Fruit fly (Drosophila melanogaster): ENCODE results near the gene CG9213.
A peak's percentile ranks its signal among the peaks of the same experiment; 100 is the strongest.

CG9213 gene

dm6 chrX:15591721-15592491 is 17.6 kb upstream of the CG9213 start (continued):
- TF ChIP-seq az2 (GFP tag; optimal IDR thresholded peaks at IDR 0.05) (peak; percentile 51), scrt (GFP tag; optimal IDR thresholded peaks at IDR 0.05) (no peak), D19A (tag; optimal IDR thresholded peaks at IDR 0.05) (no peak), CG31224 (GFP tag; IDR thresholded peaks at IDR 0.05) (peak; percentile 72), CG5245 (GFP tag; optimal IDR thresholded peaks at IDR 0.05) (no peak), Lim3 (GFP tag; IDR thresholded peaks at IDR 0.05) (no peak), CG2199 (GFP tag; IDR thresholded peaks at IDR 0.05) (no peak), Mes4 (GFP tag; optimal IDR thresholded peaks at IDR 0.05) (no peak), mirr (GFP tag; optimal IDR thresholded peaks at IDR 0.05) (no peak), mam (GFP tag; optimal IDR thresholded peaks at IDR 0.05) (peak; percentile 1), CG7839 (tag; optimal IDR thresholded peaks at IDR 0.05) (peak; percentile 51), CG4282 (GFP tag; optimal IDR thresholded peaks at IDR 0.05) (no peak), HLHmδ (GFP tag; optimal IDR thresholded peaks at IDR 0.05) (no peak), Dip2 (GFP tag; IDR thresholded peaks at IDR 0.05) (no peak), wor (GFP tag; IDR thresholded peaks at IDR 0.05) (no peak), mld (GFP tag; IDR thresholded peaks at IDR 0.05; ENCODE audit: partially characterized antibody) (no peak), ac (GFP tag; optimal IDR thresholded peaks at IDR 0.05) (no peak), CG7745 (tag; optimal IDR thresholded peaks at IDR 0.05) (no peak), onecut (GFP tag; IDR thresholded peaks at IDR 0.05) (no peak), CG15514 (GFP tag; optimal IDR thresholded peaks at IDR 0.05) (no peak), CG13775 (GFP tag; optimal IDR thresholded peaks at IDR 0.05) (peak; percentile 36), HLH54F (GFP tag; optimal IDR thresholded peaks at IDR 0.05) (no peak), CG2116 (GFP tag; optimal IDR thresholded peaks at IDR 0.05) (no peak), jigr1 (GFP tag; IDR thresholded peaks at IDR 0.05) (no peak), CG7372 (GFP tag; IDR thresholded peaks at IDR 0.05) (no peak), CG8388 (GFP tag; optimal IDR thresholded peaks at IDR 0.05) (peak; percentile 21), Doc3 (GFP tag; IDR thresholded peaks at IDR 0.05; ENCODE audit: partially characterized antibody) (no peak), CG1024 (GFP tag; IDR thresholded peaks at IDR 0.05) (0 out of 2 replicates have a peak, but pooled peaks have one; percentile 18), ci (GFP tag; IDR thresholded peaks at IDR 0.05) (peak; percentile 62; the same call in 2 of the 3 replicates), CG11085 (GFP tag; IDR thresholded peaks at IDR 0.05) (no peak), Sry-β (GFP tag; optimal IDR thresholded peaks at IDR 0.05) (no peak), psq (GFP tag; optimal IDR thresholded peaks at IDR 0.05) (no peak), zf30C (GFP tag; optimal IDR thresholded peaks at IDR 0.05) (peak; percentile 30), tna (GFP tag; IDR thresholded peaks at IDR 0.05; ENCODE audit: partially characterized antibody) (no peak), lilli (GFP tag; optimal IDR thresholded peaks at IDR 0.05) (peak; percentile 36), CG1233 (GFP tag; optimal IDR thresholded peaks at IDR 0.05) (no peak), org-1 (GFP tag; optimal IDR thresholded peaks at IDR 0.05) (no peak), Lpt (GFP tag; optimal IDR thresholded peaks at IDR 0.05) (no peak), Ptx1 (GFP tag; IDR thresholded peaks at IDR 0.05) (peak; percentile 55), chm (GFP tag; IDR thresholded peaks at IDR 0.05) (no peak), Meics (GFP tag; optimal IDR thresholded peaks at IDR 0.05) (peak; percentile 36), amos (GFP tag; IDR thresholded peaks at IDR 0.05; ENCODE audit: partially characterized antibody) (no peak), YL-1 (GFP tag; optimal IDR thresholded peaks at IDR 0.05) (no peak), CG9215 (GFP tag; IDR thresholded peaks at IDR 0.05) (peak; percentile 74), CG6854 (GFP tag; optimal IDR thresholded peaks at IDR 0.05) (no peak), pnt (GFP tag; optimal IDR thresholded peaks at IDR 0.05) (peak; percentile 31), fd96Cb (tag; optimal IDR thresholded peaks at IDR 0.05) (peak; percentile 28), CG3726 (GFP tag; IDR thresholded peaks at IDR 0.05) (no peak), CG9797 (GFP tag; optimal IDR thresholded peaks at IDR 0.05) (no peak), crol (GFP tag; IDR thresholded peaks at IDR 0.05) (no peak)
